Fruit fly (Drosophila melanogaster): ENCODE data around the gene Or85f.

- TF ChIP-seq unc-4 (GFP tag; IDR thresholded peaks at IDR 0.05; ENCODE audit: partially characterized antibody) (peak; percentile 51; the same call in 1 of the 2 replicates), CG10431 (GFP tag; optimal IDR thresholded peaks at IDR 0.05) (peak; percentile 63), tup (GFP tag; optimal IDR thresholded peaks at IDR 0.05) (no peak), bsh (GFP tag; optimal IDR thresholded peaks at IDR 0.05) (peak; percentile 34 to 80), CG16863 (GFP tag; optimal IDR thresholded peaks at IDR 0.05) (no peak), pb (GFP tag; optimal IDR thresholded peaks at IDR 0.05) (peak; percentile 8), fd96Cb (tag; optimal IDR thresholded peaks at IDR 0.05) (no peak), Opbp (GFP tag; IDR thresholded peaks at IDR 0.05; ENCODE audit: partially characterized antibody) (no peak), Scr (GFP tag; IDR thresholded peaks at IDR 0.05; ENCODE audit: partially characterized antibody) (peak; percentile 41; the same call in 1 of the 2 replicates)
These were observed 30.3 kb downstream of the Or85f start for dm6 chr3R:9428189-9428699.
